Worm (Caenorhabditis elegans): ENCODE data around the gene ZC132.11.
A peak's percentile ranks its signal among the peaks of the same experiment; 100 is the strongest.
"Not testable (repeated sequence)": the region's sequence is repeated elsewhere in the genome, so short reads cannot be mapped to it uniquely, and the experiment has no call there.

Gene ZC132.11

DNA sequence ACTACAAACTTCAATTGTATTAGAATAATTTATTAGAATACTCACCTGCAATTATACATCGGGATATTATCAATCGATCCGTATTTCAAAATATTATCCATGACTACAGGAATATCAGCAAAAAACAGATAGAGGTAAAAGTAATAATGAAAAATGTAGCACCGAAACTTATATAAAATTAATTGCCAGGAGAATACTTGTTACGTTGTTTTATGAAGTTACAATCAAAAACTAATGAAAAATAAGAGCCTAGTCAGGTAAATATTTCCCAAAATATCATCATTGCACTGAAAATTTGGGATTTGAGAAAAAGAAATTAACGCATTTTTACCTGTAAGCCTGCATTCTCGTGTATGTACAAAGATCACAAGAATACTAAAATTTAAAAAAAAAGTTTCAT, 27.2 kb downstream of the ZC132.11 start, which contains the start of gene srt-38:
TSS of gene srt-38 (minus strand) at position 101 of the 400 bp plus-strand sequence.
- not testable (repeated sequence) for TF ChIP-seq lin-39 (tag; optimal IDR thresholded peaks at IDR 0.05); mdt-29 (GFP tag; IDR thresholded peaks at IDR 0.05); hif-1 (tag; optimal IDR thresholded peaks at IDR 0.05)

- TF ChIP-seq jun-1 (tag; optimal IDR thresholded peaks at IDR 0.05); ctbp-1 (GFP tag; IDR thresholded peaks at IDR 0.05); daf-19 (GFP tag; conservative IDR thresholded peaks at IDR 0.05): not testable (repeated sequence)
Measured at ce11 chrV:4268213-4268612, 30.3 kb downstream of the ZC132.11 start, which contains the start of gene srt-36. Gene srt-36 (minus strand): TSS chrV:4268313.

DNA sequence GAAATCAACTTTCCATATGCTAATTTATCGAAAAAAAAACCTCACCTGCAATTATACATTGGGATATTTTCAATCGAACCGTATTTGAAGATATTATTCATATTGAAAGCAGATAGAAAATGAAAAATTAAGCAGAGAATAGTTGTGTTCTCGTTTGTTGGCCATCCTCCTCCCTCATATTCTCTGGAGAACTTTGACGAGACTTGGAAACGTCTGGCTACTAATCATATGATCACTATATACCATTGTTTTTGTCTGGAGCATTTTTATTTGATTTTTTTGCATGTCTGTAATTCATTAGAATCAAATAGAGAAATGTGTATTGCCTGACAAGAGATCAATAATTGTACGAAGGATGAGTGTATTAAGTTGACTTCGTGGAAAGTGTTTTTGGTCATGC, 34.0 kb downstream of the ZC132.11 start, which contains the start of gene srt-35:
TSS of gene srt-35 (minus strand) at position 101 of the 400 bp plus-strand sequence.
- no peak for TF ChIP-seq lir-3 (tag; optimal IDR thresholded peaks at IDR 0.05)
- TF ChIP-seq aha-1 (tag), result peak; percentile 46

DNA sequence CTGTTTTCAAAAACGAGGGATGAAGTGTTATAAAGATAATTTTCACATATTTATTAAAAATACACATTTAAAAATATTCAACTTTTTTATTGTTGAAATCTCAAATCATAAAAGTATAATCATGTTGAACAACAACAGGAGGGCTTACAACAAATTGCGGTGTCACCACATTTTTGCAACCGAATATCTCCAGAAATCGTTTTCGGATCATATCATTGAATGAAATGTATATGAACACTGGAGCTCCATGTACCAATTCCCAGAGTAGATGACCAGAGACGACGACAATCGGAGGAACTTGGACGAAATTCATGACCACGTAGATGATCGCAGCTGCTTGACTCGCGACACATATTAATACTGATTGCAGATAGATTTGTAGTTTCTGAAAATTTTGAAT, 37.1 kb downstream of the ZC132.11 start:
- TF ChIP-seq unc-62 (GFP tag; optimal IDR thresholded peaks at IDR 0.05 in 1 of 2) (peak in 1 of 2 experiments; percentile 92), unc-62 (tag; optimal IDR thresholded peaks at IDR 0.05) (no peak), lin-38 (GFP tag; IDR thresholded peaks at IDR 0.05) (no peak), nhr-111 (GFP tag; optimal IDR thresholded peaks at IDR 0.05) (no peak)

ce11 chrV:4260090-4260489, 38.4 kb downstream of the ZC132.11 start, which contains the start of gene srt-3:
Gene srt-3 (minus strand): TSS chrV:4260190.
- no peak for TF ChIP-seq nhr-6 (tag; optimal IDR thresholded peaks at IDR 0.05)
- TF ChIP-seq duxl-1 (tag; optimal IDR thresholded peaks at IDR 0.05; ENCODE audit: poor library complexity), result no peak
- no peak for TF ChIP-seq dve-1 (tag; optimal IDR thresholded peaks at IDR 0.05; ENCODE audit: insufficient read depth)
- TF ChIP-seq pqm-1 (tag; optimal IDR thresholded peaks at IDR 0.05), result no peak

DNA sequence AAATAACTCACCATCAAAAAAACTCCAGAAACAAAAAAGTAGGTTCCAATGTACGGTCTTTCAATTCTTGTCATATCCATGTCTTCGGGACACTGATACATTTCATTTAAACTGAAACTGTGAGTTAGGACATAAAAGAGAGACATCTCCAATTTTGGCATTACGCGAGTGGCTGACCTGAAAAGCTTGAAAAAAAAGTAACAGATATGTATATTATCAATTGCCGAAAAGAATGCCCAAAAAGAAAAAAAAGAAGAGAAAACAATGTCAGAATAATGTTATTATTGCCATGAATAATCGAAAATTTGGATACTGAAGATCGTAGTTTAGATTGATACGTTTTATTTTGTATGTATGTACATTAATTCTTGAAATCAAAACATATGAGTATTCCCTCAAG, 42.0 kb downstream of the ZC132.11 start, which contains the start of gene srt-14:
TSS of gene srt-14 (minus strand) at position 101 of the 400 bp plus-strand sequence.
- TF ChIP-seq egl-43 (GFP tag; IDR thresholded peaks at IDR 0.05) (no peak), ceh-44 (GFP tag; IDR thresholded peaks at IDR 0.05) (no peak), mxl-2 (GFP tag; conservative IDR thresholded peaks at IDR 0.05) (no peak), nhr-76 (tag; optimal IDR thresholded peaks at IDR 0.05) (no peak), lin-1 (GFP tag; IDR thresholded peaks at IDR 0.05) (no peak), dmd-9 (GFP tag; IDR thresholded peaks at IDR 0.05) (no peak), nhr-28 (tag; optimal IDR thresholded peaks at IDR 0.05) (no peak), madf-5 (GFP tag; IDR thresholded peaks at IDR 0.05) (no peak)

ce11 chrV:4250047-4250446, 48.4 kb downstream of the ZC132.11 start, which contains the start of gene srt-13:
Gene srt-13 (minus strand): TSS chrV:4250147.
- TF ChIP-seq nhr-25 (tag; optimal IDR thresholded peaks at IDR 0.05; ENCODE audit: borderline replicate concordance, insufficient read depth) (no peak), lin-39 (tag; optimal IDR thresholded peaks at IDR 0.05) (no peak), pha-4 (GFP tag; IDR thresholded peaks at IDR 0.05) (no peak), pha-4 (tag; optimal IDR thresholded peaks at IDR 0.05) (no peak), madf-5 (GFP tag; IDR thresholded peaks at IDR 0.05) (no peak)

DNA sequence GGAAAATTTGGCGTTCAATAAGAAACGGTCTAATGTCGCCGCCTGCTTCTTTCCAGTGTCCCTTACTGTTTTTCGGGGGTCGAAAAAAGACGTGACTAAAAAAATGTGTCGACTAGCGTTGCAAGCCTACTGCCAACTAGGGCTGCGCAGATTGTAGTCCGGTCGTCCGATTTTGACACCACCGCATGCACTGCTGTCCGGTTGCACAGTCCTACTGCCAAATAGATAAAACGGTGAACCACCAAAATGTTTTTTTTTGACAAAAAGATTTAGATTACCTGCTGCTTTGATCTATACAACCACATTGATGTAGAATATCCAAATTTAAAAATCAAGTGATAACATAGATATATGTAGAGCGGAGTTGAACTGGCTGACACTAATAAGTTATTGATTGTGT, 50.1 kb downstream of the ZC132.11 start:
- TF ChIP-seq nhr-237 (tag; optimal IDR thresholded peaks at IDR 0.05) (no peak), nhr-48 (tag; optimal IDR thresholded peaks at IDR 0.05) (no peak)
